Worm (Caenorhabditis elegans): ENCODE data around the gene Y80D4G.2.
A peak's percentile ranks its signal among the peaks of the same experiment; 100 is the strongest.

Gene Y80D4G.2

ce11 chrIII:7588214-7588613 lies 6.2 kb downstream of the Y80D4G.2 start, which contains the start of gene R13A5.15:
R13A5.15 (minus strand) TSS chrIII:7588314.
- TF ChIP-seq snpc-4 (tag; optimal IDR thresholded peaks at IDR 0.05) (no peak), nhr-67 (tag; optimal IDR thresholded peaks at IDR 0.05) (no peak)

- TF ChIP-seq pha-4 (tag; optimal IDR thresholded peaks at IDR 0.05) (peak; percentile 80), R02D3.7 (tag; optimal IDR thresholded peaks at IDR 0.05) (peak; percentile 84), unc-39 (tag; optimal IDR thresholded peaks at IDR 0.05) (no peak), daf-12 (tag; optimal IDR thresholded peaks at IDR 0.05) (no peak), lin-15B (tag; optimal IDR thresholded peaks at IDR 0.05) (peak; percentile 39), elt-2 (tag; optimal IDR thresholded peaks at IDR 0.05) (peak; percentile 27), nfya-1 (tag; optimal IDR thresholded peaks at IDR 0.05; ENCODE audit: insufficient read depth) (peak; percentile 45), nhr-25 (tag; optimal IDR thresholded peaks at IDR 0.05) (peak; percentile 5), lin-39 (tag; optimal IDR thresholded peaks at IDR 0.05) (peak; percentile 7)
Measured at ce11 chrIII:7584131-7584646, 10.2 kb downstream of the Y80D4G.2 start, which contains the start of gene cup-5. cup-5 (plus strand) TSS chrIII:7584181.

- no peak for TF ChIP-seq ztf-11 (tag; optimal IDR thresholded peaks at IDR 0.05)
Measured at ce11 chrIII:7582885-7583284, 11.5 kb downstream of the Y80D4G.2 start, which contains the start of gene R13A5.10. R13A5.10 (minus strand) TSS chrIII:7582985.

- peak; percentile 69 for TF ChIP-seq nfya-1 (tag; optimal IDR thresholded peaks at IDR 0.05; ENCODE audit: insufficient read depth)
- no peak for TF ChIP-seq elt-3 (tag; optimal IDR thresholded peaks at IDR 0.05)
- no peak for TF ChIP-seq R02D3.7 (tag; optimal IDR thresholded peaks at IDR 0.05)
- no peak for TF ChIP-seq elt-2 (tag; optimal IDR thresholded peaks at IDR 0.05)
- TF ChIP-seq pqm-1 (tag; optimal IDR thresholded peaks at IDR 0.05): no peak
- TF ChIP-seq lin-39 (tag; optimal IDR thresholded peaks at IDR 0.05): peak; percentile 63
- TF ChIP-seq nhr-25 (tag; optimal IDR thresholded peaks at IDR 0.05): no peak
- no peak for TF ChIP-seq ZK546.5 (tag; optimal IDR thresholded peaks at IDR 0.05)
- no peak for TF ChIP-seq nhr-23 (tag; optimal IDR thresholded peaks at IDR 0.05)
- peak; percentile 85 for TF ChIP-seq fkh-10 (GFP tag; optimal IDR thresholded peaks at IDR 0.05)
- no peak for TF ChIP-seq nhr-67 (tag; optimal IDR thresholded peaks at IDR 0.05)
- peak; percentile 63 for TF ChIP-seq hmg-11 (tag; optimal IDR thresholded peaks at IDR 0.05)
- peak; percentile 17 for TF ChIP-seq snpc-4 (tag; optimal IDR thresholded peaks at IDR 0.05)
Measured at ce11 chrIII:7580586-7580985, 13.8 kb downstream of the Y80D4G.2 start.

- TF ChIP-seq mdl-1 (tag; optimal IDR thresholded peaks at IDR 0.05) (no peak), fkh-2 (tag; optimal IDR thresholded peaks at IDR 0.05) (no peak), nfya-1 (tag; optimal IDR thresholded peaks at IDR 0.05; ENCODE audit: insufficient read depth) (peak; percentile 8)
Measured at ce11 chrIII:7579324-7579723, 15.1 kb downstream of the Y80D4G.2 start, which contains the start of gene mfsd-6. mfsd-6 (minus strand) TSS chrIII:7579411.

- TF ChIP-seq ama-1 (optimal IDR thresholded peaks at IDR 0.05) (peak; percentile 57), ceh-16 (tag; optimal IDR thresholded peaks at IDR 0.05) (no peak), ceh-28 (tag; optimal IDR thresholded peaks at IDR 0.05) (peak; percentile 32), skn-1 (tag; optimal IDR thresholded peaks at IDR 0.05) (peak; percentile 50), nhr-76 (tag; optimal IDR thresholded peaks at IDR 0.05) (no peak), pqm-1 (tag; optimal IDR thresholded peaks at IDR 0.05) (peak; percentile 61), elt-2 (tag; optimal IDR thresholded peaks at IDR 0.05) (peak; percentile 53), lin-39 (tag; optimal IDR thresholded peaks at IDR 0.05) (peak; percentile 94), lsy-12 (tag; optimal IDR thresholded peaks at IDR 0.05) (peak; percentile 62), hmg-11 (tag; optimal IDR thresholded peaks at IDR 0.05) (peak; percentile 78), elt-3 (tag; optimal IDR thresholded peaks at IDR 0.05) (no peak), unc-62 (GFP tag; optimal IDR thresholded peaks at IDR 0.05) (no peak), ztf-4 (tag; optimal IDR thresholded peaks at IDR 0.05) (no peak), snpc-4 (tag; optimal IDR thresholded peaks at IDR 0.05) (peak; percentile 55), fkh-10 (GFP tag; optimal IDR thresholded peaks at IDR 0.05) (peak; percentile 11), nhr-11 (tag; optimal IDR thresholded peaks at IDR 0.05) (peak; percentile 40), mdl-1 (tag; optimal IDR thresholded peaks at IDR 0.05) (no peak), nhr-23 (tag; optimal IDR thresholded peaks at IDR 0.05) (peak; percentile 91), nhr-67 (tag; optimal IDR thresholded peaks at IDR 0.05) (no peak), egl-27 (tag; optimal IDR thresholded peaks at IDR 0.05) (no peak), nhr-25 (tag; optimal IDR thresholded peaks at IDR 0.05) (peak; percentile 96), nhr-77 (tag; optimal IDR thresholded peaks at IDR 0.05) (no peak), nhr-43 (tag; optimal IDR thresholded peaks at IDR 0.05; ENCODE audit: poor library complexity, severe bottlenecking) (peak; percentile 71), egl-5 (tag; optimal IDR thresholded peaks at IDR 0.05) (peak; percentile 7), elt-1 (tag; optimal IDR thresholded peaks at IDR 0.05) (peak; percentile 38), tbx-2 (tag; optimal IDR thresholded peaks at IDR 0.05) (no peak), R02D3.7 (tag; optimal IDR thresholded peaks at IDR 0.05) (peak; percentile 65), daf-12 (tag; optimal IDR thresholded peaks at IDR 0.05) (no peak), nfya-1 (tag; optimal IDR thresholded peaks at IDR 0.05; ENCODE audit: insufficient read depth) (peak; percentile 93), sea-2 (GFP tag; optimal IDR thresholded peaks at IDR 0.05) (no peak), unc-39 (tag; optimal IDR thresholded peaks at IDR 0.05) (no peak), nhr-12 (tag; optimal IDR thresholded peaks at IDR 0.05) (no peak), lin-15B (tag; optimal IDR thresholded peaks at IDR 0.05) (peak; percentile 84), pha-4 (tag; optimal IDR thresholded peaks at IDR 0.05) (peak; percentile 91)
Measured at ce11 chrIII:7572781-7573400, 21.5 kb downstream of the Y80D4G.2 start, which contains the start of the genes rpl-9 and lpd-7. rpl-9 (minus strand) TSS chrIII:7572831. lpd-7 (plus strand) TSS chrIII:7573350.
